Fruit fly (Drosophila melanogaster) whole organism, embryonic: ENCODE data around the gene Cat.

Experiments
- Aef1 ChIP-seq: fragments of 200-800 bp; sonication (Bioruptor generic); IDR thresholded peaks from 3 replicates; pipeline ENCODE4 v1.3.6; 2022; ENCODE audit warnings: missing biosample characterization, missing genetic modification characterization
- Asciz ChIP-seq: fragments of 200-800 bp; sonication (Bioruptor generic); optimal IDR thresholded peaks from 2 replicates; lab custom pipeline; 2017; ENCODE audit warnings: missing biosample characterization, mild to moderate bottlenecking, missing genetic modification characterization, missing genetic modification reagents
- BtbVII ChIP-seq: fragments of 200-800 bp; sonication (Bioruptor generic); optimal IDR thresholded peaks from 3 replicates; lab custom pipeline; 2017; ENCODE audit warnings: missing biosample characterization, mild to moderate bottlenecking, missing genetic modification characterization
- CG10209 ChIP-seq: fragments of 200-800 bp; sonication (Bioruptor generic); optimal IDR thresholded peaks from 3 replicates; lab custom pipeline; 2017; ENCODE audit warnings: missing biosample characterization, mild to moderate bottlenecking, missing genetic modification characterization, missing genetic modification reagents
- CG10431 ChIP-seq: fragments of 200-800 bp; sonication (Bioruptor generic); optimal IDR thresholded peaks from 3 replicates; lab custom pipeline; 2018; ENCODE audit warnings: missing biosample characterization, mild to moderate bottlenecking, missing genetic modification characterization
- CG10543 ChIP-seq: fragments of 200-800 bp; sonication (Bioruptor generic); optimal IDR thresholded peaks from 3 replicates; lab custom pipeline; 2017; ENCODE audit warnings: missing biosample characterization, mild to moderate bottlenecking, missing genetic modification characterization, moderate library complexity
- CG11560 ChIP-seq: fragments of 200-800 bp; sonication (Bioruptor generic); IDR thresholded peaks from 3 replicates; pipeline ENCODE4 v1.3.6; 2022; ENCODE audit warnings: missing biosample characterization, missing genetic modification characterization
- CG11723 ChIP-seq: fragments of 200-800 bp; sonication (Bioruptor generic); optimal IDR thresholded peaks from 2 replicates; lab custom pipeline; 2017; ENCODE audit warnings: missing biosample characterization, mild to moderate bottlenecking, missing genetic modification characterization
- CG12219 ChIP-seq: fragments of 200-800 bp; sonication (Bioruptor generic); optimal IDR thresholded peaks from 3 replicates; lab custom pipeline; 2018; ENCODE audit warnings: missing biosample characterization, mild to moderate bottlenecking, missing genetic modification characterization
- CG17802 ChIP-seq: fragments of 200-800 bp; sonication (Bioruptor generic); optimal IDR thresholded peaks from 2 replicates; lab custom pipeline; 2018; ENCODE audit warnings: missing biosample characterization, mild to moderate bottlenecking, missing genetic modification characterization, moderate library complexity
- CG18262 ChIP-seq: fragments of 200-800 bp; optimal IDR thresholded peaks from 3 replicates; lab custom pipeline; 2019; ENCODE audit warnings: missing biosample characterization, mild to moderate bottlenecking, missing genetic modification characterization, moderate library complexity
- CG2875 ChIP-seq: fragments of 200-800 bp; sonication (Bioruptor generic); optimal IDR thresholded peaks from 2 replicates; lab custom pipeline; 2017; ENCODE audit warnings: missing biosample characterization, mild to moderate bottlenecking, missing genetic modification characterization, missing genetic modification reagents
- CG31365 ChIP-seq: fragments of 200-800 bp; sonication (Bioruptor generic); optimal IDR thresholded peaks from 2 replicates; lab custom pipeline; 2018; ENCODE audit warnings: missing biosample characterization, mild to moderate bottlenecking, missing genetic modification characterization
- CG33557 ChIP-seq: fragments of 200-800 bp; sonication (Bioruptor generic); optimal IDR thresholded peaks from 2 replicates; lab custom pipeline; 2019; ENCODE audit warnings: missing biosample characterization, mild to moderate bottlenecking, missing genetic modification characterization, moderate library complexity
- CG4282 ChIP-seq: fragments of 200-800 bp; sonication (Bioruptor generic); optimal IDR thresholded peaks from 2 replicates; lab custom pipeline; 2016; ENCODE audit warnings: missing biosample characterization, missing genetic modification characterization
- CG6813 ChIP-seq: fragments of 200-800 bp; sonication (Bioruptor generic); optimal IDR thresholded peaks from 2 replicates; lab custom pipeline; 2017; ENCODE audit warnings: missing biosample characterization, missing genetic modification characterization, mild to moderate bottlenecking, moderate library complexity, missing genetic modification reagents
- CG8281 ChIP-seq: fragments of 200-800 bp; sonication (Bioruptor generic); optimal IDR thresholded peaks from 2 replicates; lab custom pipeline; 2018; ENCODE audit warnings: missing biosample characterization, mild to moderate bottlenecking, missing genetic modification characterization, moderate library complexity
- CG9727 ChIP-seq: fragments of 200-800 bp; sonication (Bioruptor generic); optimal IDR thresholded peaks from 3 replicates; lab custom pipeline; 2017; ENCODE audit warnings: missing biosample characterization, mild to moderate bottlenecking, missing genetic modification characterization
- Dbx ChIP-seq: fragments of 200-800 bp; sonication (Bioruptor generic); IDR thresholded peaks from 3 replicates; pipeline ENCODE4 v1.3.6; 2022; ENCODE audit warnings: missing biosample characterization, missing genetic modification characterization
- Drgx ChIP-seq: fragments of 200-800 bp; sonication (Bioruptor generic); IDR thresholded peaks from 2 replicates; pipeline ENCODE4 v1.3.6; 2022; ENCODE audit warnings: missing biosample characterization, missing genetic modification characterization
- ERR ChIP-seq: fragments of 200-800 bp; sonication (Bioruptor generic); optimal IDR thresholded peaks from 2 replicates; lab custom pipeline; 2016; ENCODE audit warnings: missing biosample characterization, missing genetic modification characterization
- HLH54F ChIP-seq: fragments of 200-800 bp; sonication (Bioruptor generic); optimal IDR thresholded peaks from 3 replicates; lab custom pipeline; 2016; ENCODE audit warnings: missing biosample characterization, missing genetic modification characterization
- MTF-1 ChIP-seq: fragments of 200-800 bp; sonication (Bioruptor generic); optimal IDR thresholded peaks from 2 replicates; lab custom pipeline; 2018; ENCODE audit warnings: missing biosample characterization, mild to moderate bottlenecking, missing genetic modification characterization, borderline replicate concordance
- Meics ChIP-seq: fragments of 200-800 bp; sonication (Bioruptor generic); optimal IDR thresholded peaks from 2 replicates; lab custom pipeline; 2017; ENCODE audit warnings: missing biosample characterization, mild to moderate bottlenecking, missing genetic modification characterization
- Myb ChIP-seq: fragments of 200-800 bp; sonication (Bioruptor generic); optimal IDR thresholded peaks from 2 replicates; lab custom pipeline; 2016; ENCODE audit warnings: missing biosample characterization, missing genetic modification characterization
- NfI ChIP-seq: fragments of 200-800 bp; sonication (Bioruptor generic); optimal IDR thresholded peaks from 3 replicates; lab custom pipeline; 2018; ENCODE audit warnings: missing biosample characterization, mild to moderate bottlenecking, missing genetic modification characterization, moderate library complexity
- Usf ChIP-seq: fragments of 200-800 bp; sonication (Bioruptor generic); optimal IDR thresholded peaks from 2 replicates; lab custom pipeline; 2017; ENCODE audit warnings: missing genotype, missing biosample characterization, missing genetic modification characterization
- cg ChIP-seq: fragments of 200-800 bp; sonication (Bioruptor generic); optimal IDR thresholded peaks from 3 replicates; lab custom pipeline; 2019; ENCODE audit warnings: missing biosample characterization, mild to moderate bottlenecking, missing genetic modification characterization, moderate library complexity
- chinmo ChIP-seq: fragments of 200-800 bp; sonication (Bioruptor generic); IDR thresholded peaks from 4 replicates; pipeline ENCODE4 v1.3.6; 2022; ENCODE audit warnings: missing biosample characterization, missing genetic modification characterization; ENCODE audit not compliant: partially characterized antibody
- chn ChIP-seq: fragments of 200-800 bp; sonication (Bioruptor generic); optimal IDR thresholded peaks from 2 replicates; lab custom pipeline; 2016; ENCODE audit warnings: missing biosample characterization, missing genetic modification characterization
- corto ChIP-seq: fragments of 200-800 bp; sonication (Bioruptor generic); optimal IDR thresholded peaks from 2 replicates; lab custom pipeline; 2016; ENCODE audit warnings: missing biosample characterization, mild to moderate bottlenecking, missing genetic modification characterization, moderate library complexity
- crc ChIP-seq: fragments of 200-800 bp; sonication (Bioruptor generic); optimal IDR thresholded peaks from 2 replicates; lab custom pipeline; 2016; ENCODE audit warnings: missing biosample characterization, missing genetic modification characterization
- dan ChIP-seq: fragments of 200-800 bp; sonication (Bioruptor generic); IDR thresholded peaks from 2 replicates; pipeline ENCODE4 v1.3.6; 2022; ENCODE audit warnings: missing biosample characterization, missing genetic modification characterization
- dmrt11E ChIP-seq: fragments of 200-800 bp; sonication (Bioruptor generic); optimal IDR thresholded peaks from 3 replicates; lab custom pipeline; 2018; ENCODE audit warnings: missing biosample characterization, mild to moderate bottlenecking, missing genetic modification characterization, moderate library complexity
- exex ChIP-seq: fragments of 200-800 bp; sonication (Bioruptor generic); optimal IDR thresholded peaks from 4 replicates; lab custom pipeline; 2018; ENCODE audit warnings: missing biosample characterization, mild to moderate bottlenecking, missing genetic modification characterization, moderate library complexity
- insv ChIP-seq, 2 experiments: fragments of 200-800 bp; sonication (Bioruptor generic); optimal IDR thresholded peaks; 3 replicates each; lab custom pipeline; 2016 to 2018; ENCODE audit warnings: missing biosample characterization in 2 of 2, missing genetic modification characterization in 2 of 2
- jumu ChIP-seq: fragments of 200-800 bp; sonication (Bioruptor generic); optimal IDR thresholded peaks from 3 replicates; lab custom pipeline; 2016; ENCODE audit warnings: missing biosample characterization, missing genetic modification characterization
- kay ChIP-seq: fragments of 200-800 bp; sonication (Bioruptor generic); optimal IDR thresholded peaks from 2 replicates; lab custom pipeline; 2016; ENCODE audit warnings: missing biosample characterization, missing genetic modification characterization
- lbe ChIP-seq: fragments of 200-800 bp; sonication (Bioruptor generic); optimal IDR thresholded peaks from 2 replicates; lab custom pipeline; 2016; ENCODE audit warnings: missing biosample characterization, mild to moderate bottlenecking, missing genetic modification characterization
- lilli ChIP-seq: fragments of 200-800 bp; sonication (Bioruptor generic); optimal IDR thresholded peaks from 3 replicates; lab custom pipeline; 2016; ENCODE audit warnings: missing biosample characterization, missing genetic modification characterization
- mirr ChIP-seq: fragments of 200-800 bp; sonication (Bioruptor generic); optimal IDR thresholded peaks from 3 replicates; lab custom pipeline; 2018; ENCODE audit warnings: missing biosample characterization, mild to moderate bottlenecking, missing genetic modification characterization
- peb ChIP-seq: fragments of 200-800 bp; sonication (Bioruptor generic); IDR thresholded peaks from 2 replicates; pipeline ENCODE4 v1.3.6; 2022; ENCODE audit warnings: missing biosample characterization, missing genetic modification characterization
- psq ChIP-seq: fragments of 200-800 bp; sonication (Bioruptor generic); optimal IDR thresholded peaks from 2 replicates; lab custom pipeline; 2017; ENCODE audit warnings: missing biosample characterization, missing genetic modification characterization
- stc ChIP-seq: fragments of 200-800 bp; sonication (Bioruptor generic); IDR thresholded peaks from 2 replicates; pipeline ENCODE4 v1.3.6; 2022; ENCODE audit warnings: missing biosample characterization, missing genetic modification characterization
- sug ChIP-seq: fragments of 200-800 bp; optimal IDR thresholded peaks from 2 replicates; lab custom pipeline; 2019; ENCODE audit warnings: missing biosample characterization, mild to moderate bottlenecking, missing genetic modification characterization, moderate library complexity
- tgo ChIP-seq: fragments of 200-800 bp; sonication (Bioruptor generic); IDR thresholded peaks from 3 replicates; pipeline ENCODE4 v1.3.6; 2022; ENCODE audit warnings: missing biosample characterization, missing genetic modification characterization
- vfl ChIP-seq: fragments of 200-800 bp; sonication (Bioruptor generic); optimal IDR thresholded peaks from 2 replicates; lab custom pipeline; 2016; ENCODE audit warnings: missing biosample characterization, missing genetic modification characterization

Gene Cat

DNA sequence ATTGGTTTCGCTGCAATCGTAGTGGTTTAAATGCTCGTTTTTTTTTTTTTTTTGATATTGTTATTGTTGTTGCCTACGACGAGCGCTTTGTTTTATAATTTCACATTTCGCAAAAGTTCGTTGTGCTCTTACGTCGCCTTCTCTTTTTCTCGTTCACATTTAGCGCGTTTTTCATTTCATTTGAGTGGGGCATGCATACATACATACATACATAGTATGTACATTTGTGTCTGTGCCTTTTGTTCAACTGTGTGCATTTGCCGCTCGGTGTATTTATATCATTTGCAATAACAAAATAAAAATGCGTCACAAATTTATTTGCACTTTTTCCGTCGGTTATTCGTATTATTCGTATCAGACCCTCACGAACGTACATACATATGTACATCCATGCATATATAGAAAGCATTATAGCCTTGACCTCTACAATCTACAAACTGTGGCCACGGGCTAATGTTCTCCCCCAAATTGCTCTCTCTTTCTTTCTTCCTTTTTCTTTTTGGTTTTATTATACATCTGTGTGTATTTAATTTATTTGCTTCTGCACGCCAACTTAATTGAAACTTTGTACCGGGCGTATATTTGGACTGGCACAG lies 10.2 kb upstream of the Cat start:
- TF ChIP-seq lbe (GFP tag; lab: Kevin White, UChicago) (peak; percentile 32), chinmo (0 out of 4 replicates have a peak, but pooled peaks have one; percentile 34), mirr (GFP tag; lab: Kevin White, UChicago) (no peak), CG4282 (GFP tag; lab: Kevin White, UChicago) (no peak), Meics (GFP tag; lab: Kevin White, UChicago) (no peak), cg (peak; percentile 30), BtbVII (GFP tag; lab: Kevin White, UChicago) (no peak), CG33557 (GFP tag; lab: Kevin White, UChicago) (no peak)

- TF ChIP-seq Aef1 (peak; percentile 88), Drgx (GFP tag; lab: Robert Waterston, UW) (peak; percentile 75), Usf (GFP tag; lab: Kevin White, UChicago) (no peak), CG10543 (GFP tag; lab: Kevin White, UChicago) (peak; percentile 87), peb (GFP tag; lab: Robert Waterston, UW) (0 out of 2 replicates have a peak, but pooled peaks have one; percentile 27), crc (GFP tag; lab: Kevin White, UChicago) (peak; percentile 16), lilli (GFP tag; lab: Kevin White, UChicago) (peak; percentile 10), jumu (no peak), CG18262 (tag; lab: Kevin White, UChicago) (peak; percentile 37), CG17802 (tag; lab: Kevin White, UChicago) (no peak), Myb (peak; percentile 36), CG12219 (GFP tag; lab: Kevin White, UChicago) (peak; percentile 47), NfI (GFP tag; lab: Kevin White, UChicago) (no peak), chn (no peak), kay (peak; percentile 62), stc (GFP tag; lab: Robert Waterston, UW) (peak; percentile 63), HLH54F (GFP tag; lab: Kevin White, UChicago) (peak; percentile 22), psq (GFP tag; lab: Kevin White, UChicago) (peak; percentile 65), CG10431 (peak; percentile 0), CG6813 (GFP tag; lab: Kevin White, UChicago) (peak; percentile 81), tgo (GFP tag; lab: Robert Waterston, UW) (no peak; the same call in 2 of the 3 replicates), Asciz (peak; percentile 84), CG9727 (GFP tag; lab: Kevin White, UChicago) (peak; percentile 80), CG11560 (tag; lab: Robert Waterston, UW) (no peak), CG8281 (tag; lab: Kevin White, UChicago) (peak; percentile 30), CG10209 (GFP tag; lab: Kevin White, UChicago) (peak; percentile 65), corto (GFP tag; lab: Kevin White, UChicago) (peak; percentile 25), vfl (GFP tag; lab: Kevin White, UChicago) (no peak), CG11723 (no peak), dan (no peak), CG2875 (GFP tag; lab: Kevin White, UChicago) (peak; percentile 73), MTF-1 (GFP tag; lab: Kevin White, UChicago) (peak; percentile 82), insv (GFP tag; optimal IDR thresholded peaks at IDR 0.05; lab: Kevin White, UChicago) (peak in 1 of 2 experiments; percentile 32), dmrt11E (peak; percentile 21), sug (tag; lab: Kevin White, UChicago) (peak; percentile 95), ERR (peak; percentile 51), Dbx (GFP tag; lab: Robert Waterston, UW) (no peak; the same call in 2 of the 3 replicates), CG31365 (tag; lab: Kevin White, UChicago) (peak; percentile 74), exex (tag; lab: Kevin White, UChicago) (peak; percentile 66)
Measured at dm6 chr3L:18813963-18814647, 8.3 kb upstream of the Cat start.
